Fruit fly (Drosophila melanogaster): ENCODE measurements around the gene Zip89B.

DNA sequence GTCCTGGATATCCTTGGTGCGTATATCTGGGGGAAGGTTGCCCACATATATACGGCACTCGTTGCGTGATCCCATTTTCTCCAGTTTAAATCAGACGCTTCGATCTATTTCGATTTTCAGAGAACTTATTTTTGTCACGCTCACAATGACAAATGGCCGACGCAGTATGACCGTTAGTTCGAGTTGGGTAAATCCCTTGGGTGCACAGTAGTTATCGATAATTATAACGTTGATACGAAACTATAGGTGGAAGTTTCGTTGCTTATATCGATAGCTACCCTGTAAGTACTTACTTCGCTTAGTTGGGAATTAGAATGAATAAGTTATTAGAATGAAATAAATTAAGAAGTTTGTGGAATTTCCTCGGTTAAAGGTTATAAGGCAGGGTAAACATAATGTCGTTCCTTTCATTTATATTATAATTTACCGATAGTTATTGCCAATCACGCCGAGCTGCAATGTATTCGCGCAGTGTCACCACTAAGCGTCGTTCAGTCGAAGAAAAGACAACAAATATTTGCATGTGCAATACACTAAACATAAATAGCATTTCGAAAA is 36.3 kb downstream of the Zip89B start, which contains the start of the genes SF2 and pad:
- peak; percentile 48 for TF ChIP-seq CG6854 (GFP tag; optimal IDR thresholded peaks at IDR 0.05)
- peak; percentile 85 for TF ChIP-seq Hr39 (GFP tag; optimal IDR thresholded peaks at IDR 0.05)
- TF ChIP-seq Eip93F (GFP tag; optimal IDR thresholded peaks at IDR 0.05), result peak; percentile 67
- TF ChIP-seq Lpt (GFP tag; optimal IDR thresholded peaks at IDR 0.05), result peak; percentile 24
- TF ChIP-seq CG10669 (GFP tag; optimal IDR thresholded peaks at IDR 0.05), result peak; percentile 56
- peak; percentile 82 for TF ChIP-seq CG10631 (GFP tag; optimal IDR thresholded peaks at IDR 0.05)
- peak; percentile 48; the same call in 2 of the 3 replicates for TF ChIP-seq CG8119 (GFP tag; IDR thresholded peaks at IDR 0.05)
- TF ChIP-seq esn (GFP tag; optimal IDR thresholded peaks at IDR 0.05), result peak; percentile 87
- peak; percentile 76 for TF ChIP-seq CG3919 (GFP tag; optimal IDR thresholded peaks at IDR 0.05)
- peak; percentile 80 for TF ChIP-seq Ets21C (GFP tag; optimal IDR thresholded peaks at IDR 0.05)
- TF ChIP-seq dsx (GFP tag; optimal IDR thresholded peaks at IDR 0.05; ENCODE audit: poor library complexity, severe bottlenecking), result peak; percentile 79
- TF ChIP-seq CG1621 (tag; optimal IDR thresholded peaks at IDR 0.05), result peak; percentile 26
- peak; percentile 64 for TF ChIP-seq vri (GFP tag; optimal IDR thresholded peaks at IDR 0.05)
- TF ChIP-seq net (GFP tag; optimal IDR thresholded peaks at IDR 0.05), result peak; percentile 31
